Worm (Caenorhabditis elegans) whole organism, mixed stage, embryonic: Measurements from ENCODE around the gene srxa-7.
"Not testable (repeated sequence)": the region's sequence is repeated elsewhere in the genome, so short reads cannot be mapped to it uniquely, and the experiment has no call there.

Experiments
- M03D4.4 ChIP-seq: sonication (generic microtip); optimal IDR thresholded peaks from 2 replicates; lab custom pipeline; 2017; ENCODE audit warnings: mild to moderate bottlenecking, missing genetic modification characterization, missing compliant biosample characterization
- bed-3 ChIP-seq: fragments of 200-800 bp; sonication (Bioruptor generic); optimal IDR thresholded peaks from 3 replicates; lab custom pipeline; 2018; ENCODE audit warnings: mild to moderate bottlenecking, missing genetic modification characterization, moderate library complexity, missing compliant biosample characterization
- blmp-1 ChIP-seq: fragments of 150-350 bp; optimal IDR thresholded peaks from 2 replicates; lab custom pipeline; 2014; ENCODE audit warnings: missing biosample characterization, missing genetic modification characterization
- ceh-39 ChIP-seq: fragments of 150-350 bp; optimal IDR thresholded peaks from 2 replicates; lab custom pipeline; 2014; ENCODE audit warnings: missing biosample characterization, missing genetic modification characterization
- ceh-83 ChIP-seq: fragments of 200-800 bp; sonication (Bioruptor generic); optimal IDR thresholded peaks from 2 replicates; lab custom pipeline; 2018; ENCODE audit warnings: mild to moderate bottlenecking, missing genetic modification characterization, missing compliant biosample characterization
- cnd-1 ChIP-seq: fragments of 200-800 bp; sonication (Bioruptor generic); optimal IDR thresholded peaks from 2 replicates; lab custom pipeline; 2018; ENCODE audit warnings: mild to moderate bottlenecking, missing genetic modification characterization, missing compliant biosample characterization
- drap-1 ChIP-seq: fragments of 200-800 bp; sonication (Bioruptor generic); optimal IDR thresholded peaks from 3 replicates; lab custom pipeline; 2018; ENCODE audit warnings: mild to moderate bottlenecking, missing genetic modification characterization, missing compliant biosample characterization
- elt-1 ChIP-seq: sonication (generic microtip); optimal IDR thresholded peaks from 2 replicates; lab custom pipeline; 2017; ENCODE audit warnings: missing genetic modification characterization, mild to moderate bottlenecking, missing compliant biosample characterization, antibody characterized with exemption, moderate library complexity, borderline replicate concordance; ENCODE audit not compliant: insufficient read depth
- elt-3 ChIP-seq: fragments of 150-350 bp; optimal IDR thresholded peaks from 2 replicates; lab custom pipeline; 2014; ENCODE audit warnings: missing biosample characterization, missing genetic modification characterization
- flh-1 ChIP-seq: fragments of 200-800 bp; sonication (Bioruptor generic); optimal IDR thresholded peaks from 2 replicates; lab custom pipeline; 2018; ENCODE audit warnings: mild to moderate bottlenecking, missing genetic modification characterization, moderate library complexity, missing compliant biosample characterization
- ham-2 ChIP-seq: fragments of 200-800 bp; sonication (Bioruptor generic); optimal IDR thresholded peaks from 2 replicates; lab custom pipeline; 2018; ENCODE audit warnings: mild to moderate bottlenecking, missing genetic modification characterization, missing compliant biosample characterization
- hlh-1 ChIP-seq: fragments of 150-350 bp; optimal IDR thresholded peaks from 2 replicates; lab custom pipeline; 2014; ENCODE audit warnings: missing biosample characterization, missing genetic modification reagents, missing genetic modification characterization
- lin-13 ChIP-seq: fragments of 150-350 bp; optimal IDR thresholded peaks from 2 replicates; lab custom pipeline; 2014; ENCODE audit warnings: missing biosample characterization, missing genetic modification characterization
- lin-32 ChIP-seq: fragments of 200-800 bp; sonication (Bioruptor generic); optimal IDR thresholded peaks from 2 replicates; lab custom pipeline; 2018; ENCODE audit warnings: mild to moderate bottlenecking, missing genetic modification characterization, missing compliant biosample characterization
- mab-5 ChIP-seq: fragments of 150-350 bp; optimal IDR thresholded peaks from 2 replicates; lab custom pipeline; 2014; ENCODE audit warnings: missing biosample characterization, missing genetic modification characterization
- mls-2 ChIP-seq: sonication (generic microtip); optimal IDR thresholded peaks from 2 replicates; lab custom pipeline; 2016; ENCODE audit warnings: mild to moderate bottlenecking, missing genetic modification characterization, moderate library complexity, missing compliant biosample characterization
- nhr-12 ChIP-seq: fragments of 150-350 bp; optimal IDR thresholded peaks from 2 replicates; lab custom pipeline; 2014; ENCODE audit warnings: missing biosample characterization, missing genetic modification characterization
- nhr-2 ChIP-seq: fragments of 150-350 bp; optimal IDR thresholded peaks from 2 replicates; lab custom pipeline; 2014; ENCODE audit warnings: missing biosample characterization, missing genetic modification characterization
- nhr-237 ChIP-seq: fragments of 150-350 bp; optimal IDR thresholded peaks from 2 replicates; lab custom pipeline; 2014; ENCODE audit warnings: missing biosample characterization, missing genetic modification characterization
- nhr-28 ChIP-seq: fragments of 150-350 bp; optimal IDR thresholded peaks from 2 replicates; lab custom pipeline; 2014; ENCODE audit warnings: missing biosample characterization, missing genetic modification characterization
- nhr-76 ChIP-seq: sonication (generic microtip); optimal IDR thresholded peaks from 2 replicates; lab custom pipeline; 2017; ENCODE audit warnings: missing biosample characterization, missing genetic modification characterization
- sem-2 ChIP-seq: fragments of 200-800 bp; sonication (Bioruptor generic); optimal IDR thresholded peaks from 2 replicates; lab custom pipeline; 2018; ENCODE audit warnings: mild to moderate bottlenecking, missing genetic modification characterization, missing compliant biosample characterization
- snpc-4 ChIP-seq: fragments of 150-350 bp; optimal IDR thresholded peaks from 2 replicates; lab custom pipeline; 2014; ENCODE audit warnings: missing biosample characterization, missing genetic modification characterization
- sptf-1 ChIP-seq: sonication (generic microtip); optimal IDR thresholded peaks from 2 replicates; lab custom pipeline; 2017; ENCODE audit warnings: mild to moderate bottlenecking, missing genetic modification characterization, moderate library complexity, missing compliant biosample characterization
- tbx-8 ChIP-seq: fragments of 200-800 bp; sonication (Bioruptor generic); optimal IDR thresholded peaks from 2 replicates; lab custom pipeline; 2018; ENCODE audit warnings: mild to moderate bottlenecking, missing genetic modification characterization, moderate library complexity, missing compliant biosample characterization
- unc-120 ChIP-seq: sonication (generic microtip); optimal IDR thresholded peaks from 2 replicates; lab custom pipeline; 2017; ENCODE audit warnings: missing genetic modification characterization, missing compliant biosample characterization; ENCODE audit not compliant: poor library complexity, severe bottlenecking
- unc-39 ChIP-seq: fragments of 150-350 bp; optimal IDR thresholded peaks from 2 replicates; lab custom pipeline; 2014; ENCODE audit warnings: missing biosample characterization, missing genetic modification characterization
- zip-8 ChIP-seq: fragments of 150-350 bp; optimal IDR thresholded peaks from 2 replicates; lab custom pipeline; 2014; ENCODE audit warnings: missing biosample characterization, missing genetic modification characterization
- ztf-11 ChIP-seq: fragments of 150-350 bp; optimal IDR thresholded peaks from 2 replicates; lab custom pipeline; 2014; ENCODE audit warnings: missing biosample characterization, missing genetic modification characterization

The srxa-7 gene

ce11 chrV:16333412-16333811 lies 26.1 kb downstream of the srxa-7 start, which contains the start of gene srh-167:
srh-167 (plus strand) TSS chrV:16333712.
- TF ChIP-seq nhr-237 (no peak), elt-1 (tag; lab: Kevin White, UChicago) (no peak), ceh-39 (tag; lab: Kevin White, UChicago) (no peak), bed-3 (GFP tag; lab: Kevin White, UChicago) (no peak), mls-2 (tag; lab: Kevin White, UChicago) (no peak), cnd-1 (tag; lab: Kevin White, UChicago) (no peak), blmp-1 (tag; lab: Kevin White, UChicago) (no peak), M03D4.4 (no peak), ceh-83 (GFP tag; lab: Kevin White, UChicago) (no peak), nhr-76 (tag; lab: Kevin White, UChicago) (no peak), zip-8 (tag; lab: Kevin White, UChicago) (no peak), lin-13 (tag; lab: Kevin White, UChicago) (no peak)

ce11 chrV:16336326-16336725 lies 29.0 kb downstream of the srxa-7 start, which contains the start of gene srw-87:
srw-87 (plus strand) TSS chrV:16336626.
- TF ChIP-seq drap-1 (GFP tag; lab: Kevin White, UChicago): no peak
- TF ChIP-seq lin-32 (GFP tag; lab: Kevin White, UChicago): no peak
- TF ChIP-seq nhr-12 (tag; lab: Kevin White, UChicago): no peak
- TF ChIP-seq snpc-4 (tag; lab: Kevin White, UChicago): no peak
- TF ChIP-seq M03D4.4: no peak
- TF ChIP-seq nhr-2 (tag; lab: Kevin White, UChicago): no peak
- TF ChIP-seq lin-13 (tag; lab: Kevin White, UChicago): no peak
- TF ChIP-seq unc-120 (tag; lab: Kevin White, UChicago): no peak
- no peak for TF ChIP-seq elt-3 (tag; lab: Kevin White, UChicago)
- TF ChIP-seq ham-2 (GFP tag; lab: Kevin White, UChicago): no peak
- TF ChIP-seq cnd-1 (tag; lab: Kevin White, UChicago): no peak
- TF ChIP-seq nhr-28: no peak
- no peak for TF ChIP-seq nhr-76 (tag; lab: Kevin White, UChicago)
- TF ChIP-seq nhr-237: no peak

ce11 chrV:16338287-16339092 lies 31.1 kb downstream of the srxa-7 start, which contains the start of gene slc-9B.2:
slc-9B.2 (plus strand) TSS chrV:16339042.
- TF ChIP-seq blmp-1 (tag; lab: Kevin White, UChicago); unc-120 (tag; lab: Kevin White, UChicago); tbx-8 (GFP tag; lab: Kevin White, UChicago): not testable (repeated sequence)

- TF ChIP-seq bed-3 (GFP tag; lab: Kevin White, UChicago): no peak
- TF ChIP-seq M03D4.4: no peak
- TF ChIP-seq nhr-12 (tag; lab: Kevin White, UChicago): no peak
- TF ChIP-seq ztf-11 (tag; lab: Kevin White, UChicago): no peak
- TF ChIP-seq lin-13 (tag; lab: Kevin White, UChicago): no peak
- no peak for TF ChIP-seq nhr-237
- TF ChIP-seq nhr-76 (tag; lab: Kevin White, UChicago): no peak
- TF ChIP-seq unc-39: no peak
- no peak for TF ChIP-seq flh-1
- no peak for TF ChIP-seq elt-1 (tag; lab: Kevin White, UChicago)
- no peak for TF ChIP-seq mls-2 (tag; lab: Kevin White, UChicago)
- TF ChIP-seq blmp-1 (tag; lab: Kevin White, UChicago): no peak
- no peak for TF ChIP-seq hlh-1 (tag; lab: Kevin White, UChicago)
- no peak for TF ChIP-seq ceh-83 (GFP tag; lab: Kevin White, UChicago)
- TF ChIP-seq sem-2 (GFP tag; lab: Kevin White, UChicago): no peak
- TF ChIP-seq sptf-1 (tag; lab: Kevin White, UChicago): no peak
- TF ChIP-seq elt-3 (tag; lab: Kevin White, UChicago): no peak
- TF ChIP-seq lin-32 (GFP tag; lab: Kevin White, UChicago): no peak
- TF ChIP-seq mab-5: no peak
Measured at ce11 chrV:16342258-16342618, 34.9 kb downstream of the srxa-7 start, which contains the start of gene nhr-193. nhr-193 (plus strand) TSS chrV:16342308.
